Fruit fly (Drosophila melanogaster) whole organism, prepupa: ENCODE measurements around the gene CG14721.

Experiments used
- CG10631 ChIP-seq: fragments of 200-800 bp; sonication (Bioruptor generic); optimal IDR thresholded peaks from 2 replicates; lab custom pipeline; 2016; ENCODE audit warnings: missing biosample characterization, missing genetic modification characterization
- CG11294 ChIP-seq: fragments of 200-800 bp; sonication (Bioruptor generic); IDR thresholded peaks from 2 replicates; pipeline ENCODE4 v1.3.6; 2022; ENCODE audit warnings: missing biosample characterization, missing genetic modification characterization
- CG32006 ChIP-seq: fragments of 200-800 bp; sonication (Bioruptor generic); optimal IDR thresholded peaks from 3 replicates; lab custom pipeline; 2017; ENCODE audit warnings: missing biosample characterization, mild to moderate bottlenecking, missing genetic modification characterization
- Eip78C ChIP-seq: fragments of 200-800 bp; sonication (Bioruptor generic); peaks from one replicate; lab custom pipeline; 2016; ENCODE audit warnings: missing biosample characterization, missing genetic modification characterization
- Gug ChIP-seq: fragments of 200-800 bp; sonication (Bioruptor generic); IDR thresholded peaks from 2 replicates; pipeline ENCODE4 v1.3.6; 2022; ENCODE audit warnings: missing biosample characterization, missing genetic modification characterization
- Hr4 ChIP-seq: fragments of 200-800 bp; sonication (Bioruptor generic); optimal IDR thresholded peaks from 3 replicates; lab custom pipeline; 2016; ENCODE audit warnings: missing biosample characterization, missing genetic modification characterization
- OdsH ChIP-seq: fragments of 200-800 bp; sonication (Bioruptor generic); optimal IDR thresholded peaks from 3 replicates; lab custom pipeline; 2016; ENCODE audit warnings: missing biosample characterization, missing genetic modification characterization
- Sox102F ChIP-seq: fragments of 200-800 bp; sonication (Bioruptor generic); optimal IDR thresholded peaks from 2 replicates; lab custom pipeline; 2016; ENCODE audit warnings: missing biosample characterization, mild to moderate bottlenecking, missing genetic modification characterization
- fd59A ChIP-seq: fragments of 200-800 bp; sonication (Bioruptor generic); optimal IDR thresholded peaks from 2 replicates; lab custom pipeline; 2017; ENCODE audit warnings: missing biosample characterization, mild to moderate bottlenecking, missing genetic modification characterization, missing genetic modification reagents
- net ChIP-seq: fragments of 200-800 bp; sonication (Bioruptor generic); optimal IDR thresholded peaks from 3 replicates; lab custom pipeline; 2016; ENCODE audit warnings: missing biosample characterization, missing genetic modification characterization
- pdm3 ChIP-seq: fragments of 200-800 bp; sonication (Bioruptor generic); optimal IDR thresholded peaks from 3 replicates; lab custom pipeline; 2016; ENCODE audit warnings: missing biosample characterization, missing genetic modification characterization

- TF ChIP-seq CG11294 (GFP tag; lab: Robert Waterston, UW), result no peak
- TF ChIP-seq pdm3 (GFP tag; lab: Kevin White, UChicago), result no peak
- TF ChIP-seq net (GFP tag; lab: Kevin White, UChicago), result no peak
- TF ChIP-seq Gug, result no peak
- no peak for TF ChIP-seq CG10631 (GFP tag; lab: Kevin White, UChicago)
- TF ChIP-seq Eip78C (GFP tag; lab: Kevin White, UChicago), result no peak
- TF ChIP-seq Hr4 (GFP tag; lab: Kevin White, UChicago), result no peak
- TF ChIP-seq CG32006 (GFP tag; lab: Kevin White, UChicago), result no peak
- TF ChIP-seq Sox102F, result no peak
- TF ChIP-seq fd59A (GFP tag; lab: Kevin White, UChicago), result no peak
- TF ChIP-seq OdsH, result no peak
These were observed 14.3 kb downstream of the CG14721 start, which contains the start of gene CG6923 for dm6 chr3R:11749297-11750293.
